Worm (Caenorhabditis elegans) whole organism, L2 larva: ENCODE measurements around the gene znf-593.

Experiments
- ZK546.5 ChIP-seq: sonication (generic microtip); optimal IDR thresholded peaks from 2 replicates; lab custom pipeline; 2017; ENCODE audit warnings: missing biosample characterization, missing genetic modification characterization
- ceh-82 ChIP-seq: fragments of 150-350 bp; optimal IDR thresholded peaks from 2 replicates; lab custom pipeline; 2014; ENCODE audit warnings: missing biosample characterization, missing genetic modification characterization
- mdl-1 ChIP-seq, 2 experiments: fragments of 150-350 bp in 1 of 2; sonication (generic microtip) in 1 of 2; optimal IDR thresholded peaks; 2 replicates each; lab custom pipeline; 2017; ENCODE audit warnings: missing biosample characterization in 2 of 2, missing genetic modification characterization in 2 of 2
- nhr-6 ChIP-seq: fragments of 150-350 bp; optimal IDR thresholded peaks from 2 replicates; lab custom pipeline; 2014; ENCODE audit warnings: missing biosample characterization, missing genetic modification characterization
- unc-62 ChIP-seq: fragments of 150-350 bp; optimal IDR thresholded peaks from 2 replicates; lab custom pipeline; 2014; ENCODE audit warnings: missing biosample characterization, missing genetic modification reagents, missing genetic modification characterization
- zag-1 ChIP-seq: fragments of 150-350 bp; optimal IDR thresholded peaks from 2 replicates; lab custom pipeline; 2014; ENCODE audit warnings: missing biosample characterization, missing genetic modification characterization

DNA sequence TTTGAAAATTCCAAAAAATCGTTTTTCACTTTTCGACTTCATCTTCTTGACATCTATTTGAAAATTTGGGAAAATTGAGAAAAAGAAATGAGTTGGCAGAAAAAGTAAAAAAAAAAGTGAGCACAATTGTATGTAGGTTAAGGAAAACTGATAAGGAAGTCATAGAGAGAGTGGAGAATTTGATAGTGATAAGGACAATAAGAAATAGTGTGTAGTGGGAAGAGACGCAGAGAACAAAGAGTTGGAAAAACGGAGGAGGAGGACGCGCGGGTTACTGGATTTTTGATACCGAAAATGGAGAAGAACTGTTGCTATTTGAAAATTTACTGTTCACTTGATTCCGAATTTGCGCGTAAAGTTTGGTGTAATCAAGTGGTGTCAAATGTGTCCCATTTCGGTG is 39.8 kb downstream of the znf-593 start, which contains the start of gene Y56A3A.6:
- TF ChIP-seq nhr-6 (tag; lab: Kevin White, UChicago) (no peak), unc-62 (no peak), ZK546.5 (no peak), mdl-1 (tag; optimal IDR thresholded peaks at IDR 0.05; lab: Kevin White, UChicago) (no peak), ceh-82 (no peak), zag-1 (no peak)
